Worm (Caenorhabditis elegans): ENCODE data around the gene ZC250.4.
A peak's percentile ranks its signal among the peaks of the same experiment; 100 is the strongest.

ZC250.4 gene

DNA sequence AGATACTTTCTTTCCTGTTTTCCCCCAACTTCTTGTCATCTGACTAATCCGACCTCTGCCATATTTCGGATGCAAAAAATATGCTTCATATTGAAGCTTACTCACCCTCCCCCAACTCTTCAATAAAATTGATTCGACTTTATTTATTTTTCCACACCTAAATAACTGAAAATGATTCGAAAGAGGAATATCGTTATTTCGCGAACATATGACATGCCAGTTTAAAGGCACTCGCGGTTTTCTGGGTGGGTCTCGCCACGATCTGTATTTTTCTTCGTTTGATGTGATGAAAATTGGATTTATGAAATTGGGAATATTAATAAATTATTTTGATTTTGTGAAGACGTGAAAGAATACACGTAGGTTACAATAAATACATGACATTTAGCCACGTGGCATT, 41.3 kb downstream of the ZC250.4 start, which contains the start of gene F44E7.3:
Gene F44E7.3 (plus strand): TSS at position 319 of the 400 bp plus-strand sequence.
- TF ChIP-seq fkh-8 (tag; optimal IDR thresholded peaks at IDR 0.05), result no peak
- no peak for TF ChIP-seq unc-30 (tag; optimal IDR thresholded peaks at IDR 0.05)
- TF ChIP-seq nhr-47 (tag; optimal IDR thresholded peaks at IDR 0.05), result no peak
- TF ChIP-seq blmp-1 (tag; optimal IDR thresholded peaks at IDR 0.05), result no peak
- no peak for TF ChIP-seq mep-1 (tag; optimal IDR thresholded peaks at IDR 0.05)
- TF ChIP-seq snpc-4 (tag; optimal IDR thresholded peaks at IDR 0.05), result no peak
- no peak for TF ChIP-seq ceh-63 (GFP tag; optimal IDR thresholded peaks at IDR 0.05)
- no peak for TF ChIP-seq nhr-76 (tag; optimal IDR thresholded peaks at IDR 0.05)
- no peak for TF ChIP-seq unc-98 (GFP tag; IDR thresholded peaks at IDR 0.05)
- no peak for TF ChIP-seq tlp-1 (tag; optimal IDR thresholded peaks at IDR 0.05)
- no peak for TF ChIP-seq aly-2 (tag; optimal IDR thresholded peaks at IDR 0.05)
- TF ChIP-seq isw-1 (GFP tag; IDR thresholded peaks at IDR 0.05), result no peak
- no peak for TF ChIP-seq unc-62 (GFP tag; optimal IDR thresholded peaks at IDR 0.05)
- no peak for TF ChIP-seq nhr-11 (tag; optimal IDR thresholded peaks at IDR 0.05)
- no peak for TF ChIP-seq mdl-1 (tag; optimal IDR thresholded peaks at IDR 0.05)
- TF ChIP-seq jun-1 (tag; optimal IDR thresholded peaks at IDR 0.05), result no peak
- no peak for TF ChIP-seq sptf-1 (tag; optimal IDR thresholded peaks at IDR 0.05)

DNA sequence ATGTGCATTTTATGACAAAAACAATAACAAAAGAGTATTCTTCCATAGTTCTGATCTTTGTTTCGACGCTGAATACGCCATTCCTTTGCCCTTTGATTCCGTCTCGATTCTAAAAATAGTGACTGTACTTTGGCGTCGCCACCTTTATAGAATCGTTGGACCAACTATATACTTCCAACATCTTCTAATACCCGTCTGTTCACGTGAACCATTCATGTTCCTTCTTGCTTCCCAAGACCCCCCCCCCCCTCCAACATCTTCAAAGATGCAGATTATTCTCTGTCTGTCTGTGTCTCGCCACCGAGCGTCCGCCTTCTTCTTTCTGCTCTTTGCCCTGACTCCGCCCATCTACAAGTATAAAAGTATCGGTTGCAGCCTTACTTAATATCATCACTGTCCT, 42.9 kb downstream of the ZC250.4 start:
- TF ChIP-seq fos-1 (tag; optimal IDR thresholded peaks at IDR 0.05), result no peak
- TF ChIP-seq nhr-19 (GFP tag; conservative IDR thresholded peaks at IDR 0.05), result peak; percentile 49
- peak; percentile 25 for TF ChIP-seq lin-14 (GFP tag; optimal IDR thresholded peaks at IDR 0.05)
- TF ChIP-seq nhr-85 (tag), result peak; percentile 74

DNA sequence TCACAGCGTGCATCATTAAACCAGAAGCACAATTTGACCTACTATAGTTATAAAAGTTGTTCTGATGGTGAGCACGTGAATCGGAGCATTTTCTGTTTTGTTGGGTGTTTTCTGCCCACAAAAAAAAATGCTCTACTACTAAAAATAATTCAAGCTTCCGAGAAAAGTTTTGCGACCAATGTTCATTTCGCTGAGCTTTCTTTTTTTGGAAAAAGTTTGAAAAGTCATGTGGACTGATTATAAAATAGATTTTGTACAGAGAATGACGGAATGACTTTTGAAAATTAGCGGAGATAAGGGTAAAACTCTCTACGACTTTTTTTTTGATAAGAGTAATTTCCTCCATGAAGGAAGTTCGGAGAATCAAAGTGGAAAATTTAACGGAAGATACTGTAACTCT, 43.4 kb downstream of the ZC250.4 start:
- TF ChIP-seq elt-2 (tag; optimal IDR thresholded peaks at IDR 0.05), result peak; percentile 76
- peak; percentile 39 for TF ChIP-seq nhr-47 (tag; optimal IDR thresholded peaks at IDR 0.05)
- TF ChIP-seq pqm-1 (tag; optimal IDR thresholded peaks at IDR 0.05), result no peak
- TF ChIP-seq egl-27 (tag; optimal IDR thresholded peaks at IDR 0.05), result no peak
- 0 out of 2 replicates have a peak, but pooled peaks have one; percentile 3 for TF ChIP-seq nhr-19 (GFP tag; conservative IDR thresholded peaks at IDR 0.05)
- peak; percentile 23 for TF ChIP-seq lin-14 (GFP tag; optimal IDR thresholded peaks at IDR 0.05)
- no peak for TF ChIP-seq ces-1 (GFP tag; optimal IDR thresholded peaks at IDR 0.05)
- TF ChIP-seq mep-1 (tag; optimal IDR thresholded peaks at IDR 0.05), result no peak
- TF ChIP-seq sox-4 (tag; optimal IDR thresholded peaks at IDR 0.05), result peak; percentile 57
- TF ChIP-seq nhr-71 (tag; optimal IDR thresholded peaks at IDR 0.05), result peak; percentile 58
- peak; percentile 67 for TF ChIP-seq fkh-8 (tag; optimal IDR thresholded peaks at IDR 0.05)

DNA sequence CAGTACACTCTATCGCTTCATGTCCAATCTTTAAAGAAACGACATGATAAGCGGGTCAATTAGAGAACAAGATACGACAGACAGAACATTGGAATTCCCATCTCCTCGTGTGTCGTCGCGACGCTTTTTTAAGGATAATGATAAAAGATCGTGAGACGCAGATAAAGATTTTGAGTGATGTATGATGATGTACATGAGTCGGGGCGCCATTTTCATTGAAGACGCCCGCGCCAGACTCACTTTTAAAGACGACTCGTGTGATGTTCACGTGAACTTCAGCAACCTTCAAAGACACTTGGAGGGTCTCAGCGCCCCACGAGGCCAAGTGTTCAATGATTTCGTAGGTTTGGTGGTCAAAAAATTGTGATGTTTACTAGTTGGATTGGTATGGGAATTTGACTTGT, 44.6 kb downstream of the ZC250.4 start:
- TF ChIP-seq mab-9 (GFP tag; IDR thresholded peaks at IDR 0.05) (no peak), egl-27 (tag; optimal IDR thresholded peaks at IDR 0.05) (peak in 1 of 2 experiments; percentile 71), mdl-1 (tag; optimal IDR thresholded peaks at IDR 0.05) (peak in 1 of 2 experiments; percentile 92), nhr-11 (tag; optimal IDR thresholded peaks at IDR 0.05) (no peak), lsy-2 (tag; optimal IDR thresholded peaks at IDR 0.05) (peak; percentile 49 to 52), fos-1 (tag; optimal IDR thresholded peaks at IDR 0.05) (no peak), lin-39 (tag; optimal IDR thresholded peaks at IDR 0.05) (peak; percentile 47), unc-86 (tag; optimal IDR thresholded peaks at IDR 0.05) (no peak), ztf-11 (tag; optimal IDR thresholded peaks at IDR 0.05) (no peak), dpl-1 (GFP tag; optimal IDR thresholded peaks at IDR 0.05) (peak in 1 of 3 experiments; percentile 35), nhr-76 (tag; optimal IDR thresholded peaks at IDR 0.05) (peak; percentile 10), snu-23 (GFP tag; optimal IDR thresholded peaks at IDR 0.05) (peak; percentile 76), tlp-1 (tag; optimal IDR thresholded peaks at IDR 0.05) (no peak), fkh-8 (tag; optimal IDR thresholded peaks at IDR 0.05) (no peak), isw-1 (GFP tag; IDR thresholded peaks at IDR 0.05) (no peak), ceh-90 (tag; optimal IDR thresholded peaks at IDR 0.05) (no peak), xbp-1 (tag; optimal IDR thresholded peaks at IDR 0.05) (peak; percentile 38), nhr-85 (tag) (peak; percentile 98), zag-1 (tag; optimal IDR thresholded peaks at IDR 0.05) (no peak), Y116A8C.19 (tag; optimal IDR thresholded peaks at IDR 0.05; ENCODE audit: borderline replicate concordance) (no peak), nhr-84 (tag; optimal IDR thresholded peaks at IDR 0.05) (no peak), nhr-77 (tag; optimal IDR thresholded peaks at IDR 0.05) (peak; percentile 19), fkh-10 (GFP tag; optimal IDR thresholded peaks at IDR 0.05) (no peak), C16A3.4 (tag; optimal IDR thresholded peaks at IDR 0.05) (peak; percentile 24), lin-13 (GFP tag; optimal IDR thresholded peaks at IDR 0.05) (peak; percentile 12), lin-14 (GFP tag; optimal IDR thresholded peaks at IDR 0.05) (peak; percentile 94), C34B4.2 (tag; optimal IDR thresholded peaks at IDR 0.05) (no peak), swsn-7 (tag; optimal IDR thresholded peaks at IDR 0.05) (peak; percentile 18), hpl-2 (GFP tag; optimal IDR thresholded peaks at IDR 0.05) (no peak), F16B12.6 (tag; optimal IDR thresholded peaks at IDR 0.05) (no peak), tbx-2 (tag; optimal IDR thresholded peaks at IDR 0.05) (peak; percentile 77)
